Fruit fly (Drosophila melanogaster) whole organism, embryonic: ENCODE measurements around the gene CG10063.

ENCODE experiments used
- CG4854 ChIP-seq: fragments of 200-800 bp; sonication (Bioruptor generic); optimal IDR thresholded peaks from 2 replicates; lab custom pipeline; 2016; ENCODE audit warnings: missing biosample characterization, missing genetic modification characterization, inconsistent platforms
- CG6654 ChIP-seq: fragments of 200-800 bp; sonication (Bioruptor generic); optimal IDR thresholded peaks from 2 replicates; lab custom pipeline; 2017; ENCODE audit warnings: missing biosample characterization, mild to moderate bottlenecking, missing genetic modification characterization
- CG7556 ChIP-seq: fragments of 200-800 bp; sonication (Bioruptor generic); optimal IDR thresholded peaks from 2 replicates; lab custom pipeline; 2017; ENCODE audit warnings: missing biosample characterization, mild to moderate bottlenecking, missing genetic modification characterization
- CG9215 ChIP-seq: fragments of 200-800 bp; sonication (Bioruptor generic); IDR thresholded peaks from 2 replicates; pipeline ENCODE4 v1.3.6; 2022; ENCODE audit warnings: missing biosample characterization, missing genetic modification characterization
- Lpt ChIP-seq: fragments of >200 bp; optimal IDR thresholded peaks from 2 replicates; lab custom pipeline; 2018; ENCODE audit warnings: missing biosample characterization, missing genetic modification characterization
- Neu2 ChIP-seq: fragments of 200-800 bp; sonication (Bioruptor generic); optimal IDR thresholded peaks from 3 replicates; lab custom pipeline; 2016; ENCODE audit warnings: missing biosample characterization, missing genetic modification characterization, borderline replicate concordance
- Rx ChIP-seq: fragments of 200-800 bp; sonication (Bioruptor generic); IDR thresholded peaks from 2 replicates; pipeline ENCODE4 v1.3.6; 2022; ENCODE audit warnings: missing biosample characterization, missing genetic modification characterization
- Sox102F ChIP-seq: fragments of 200-800 bp; sonication (Bioruptor generic); optimal IDR thresholded peaks from 2 replicates; lab custom pipeline; 2018; ENCODE audit warnings: missing biosample characterization, mild to moderate bottlenecking, missing genetic modification characterization, moderate library complexity
- ato ChIP-seq: fragments of 200-800 bp; sonication (Bioruptor generic); IDR thresholded peaks from 2 replicates; pipeline ENCODE4 v1.3.6; 2022; ENCODE audit warnings: missing biosample characterization, missing genetic modification characterization; ENCODE audit not compliant: partially characterized antibody
- cas ChIP-seq: fragments of 200-800 bp; sonication (Bioruptor generic); IDR thresholded peaks from 2 replicates; pipeline ENCODE4 v1.3.6; 2022; ENCODE audit warnings: missing biosample characterization, missing genetic modification characterization
- psq ChIP-seq: fragments of 200-800 bp; sonication (Bioruptor generic); optimal IDR thresholded peaks from 2 replicates; lab custom pipeline; 2017; ENCODE audit warnings: missing biosample characterization, missing genetic modification characterization
- unc-4 ChIP-seq: fragments of 200-800 bp; sonication (Bioruptor generic); IDR thresholded peaks from 2 replicates; pipeline ENCODE4 v1.3.6; 2022; ENCODE audit warnings: missing biosample characterization, missing genetic modification characterization; ENCODE audit not compliant: partially characterized antibody

dm6 chr3L:6988942-6989569 is 16.8 kb upstream of the CG10063 start:
- TF ChIP-seq ato (no peak), CG4854 (peak; percentile 39), CG9215 (peak; percentile 91), CG7556 (peak; percentile 98), psq (GFP tag; lab: Kevin White, UChicago) (peak; percentile 73), Sox102F (GFP tag; lab: Kevin White, UChicago) (peak; percentile 90), Lpt (GFP tag; lab: Kevin White, UChicago) (no peak), CG6654 (peak; percentile 85), unc-4 (GFP tag; lab: Robert Waterston, UW) (no peak), Rx (GFP tag; lab: Robert Waterston, UW) (peak; percentile 38; the same call in 1 of the 2 replicates), cas (GFP tag; lab: Robert Waterston, UW) (no peak), Neu2 (GFP tag; lab: Kevin White, UChicago) (no peak)
